Worm (Caenorhabditis elegans) whole organism, L2 larva: Measurements from ENCODE around the gene col-76.
A peak's percentile ranks its signal among the peaks of the same experiment; 100 is the strongest.

ENCODE experiments used
- C34F6.9 ChIP-seq: fragments of 150-350 bp; optimal IDR thresholded peaks from 2 replicates; lab custom pipeline; 2014; ENCODE audit warnings: missing biosample characterization, missing genetic modification characterization
- F13H6.1 ChIP-seq: sonication (generic microtip); optimal IDR thresholded peaks from 2 replicates; lab custom pipeline; 2016; ENCODE audit warnings: missing genetic modification characterization, missing compliant biosample characterization
- R02D3.7 ChIP-seq: fragments of 150-350 bp; optimal IDR thresholded peaks from 2 replicates; lab custom pipeline; 2014; ENCODE audit warnings: missing biosample characterization, missing genetic modification characterization
- Y55F3AM.14 ChIP-seq: fragments of 200-800 bp; sonication (Bioruptor generic); optimal IDR thresholded peaks from 2 replicates; lab custom pipeline; 2018; ENCODE audit warnings: mild to moderate bottlenecking, missing genetic modification characterization, missing compliant biosample characterization
- ZK546.5 ChIP-seq: sonication (generic microtip); optimal IDR thresholded peaks from 2 replicates; lab custom pipeline; 2017; ENCODE audit warnings: missing biosample characterization, missing genetic modification characterization
- alr-1 ChIP-seq: fragments of 150-350 bp; optimal IDR thresholded peaks from 2 replicates; lab custom pipeline; 2014; ENCODE audit warnings: missing biosample characterization, missing genetic modification characterization
- aly-2 ChIP-seq: fragments of 150-350 bp; optimal IDR thresholded peaks from 2 replicates; lab custom pipeline; 2014; ENCODE audit warnings: missing biosample characterization, missing genetic modification characterization
- ama-1 ChIP-seq: fragments of 150-350 bp; optimal IDR thresholded peaks from 2 replicates; lab custom pipeline; 2018; ENCODE audit warnings: inconsistent platforms
- blmp-1 ChIP-seq: sonication (generic microtip); optimal IDR thresholded peaks from 2 replicates; lab custom pipeline; 2017; ENCODE audit warnings: missing genetic modification characterization, mild to moderate bottlenecking, missing compliant biosample characterization, antibody characterized with exemption, moderate library complexity; ENCODE audit not compliant: insufficient read depth
- ceh-16 ChIP-seq: fragments of 150-350 bp; optimal IDR thresholded peaks from 2 replicates; lab custom pipeline; 2014; ENCODE audit warnings: missing biosample characterization, missing genetic modification characterization
- ceh-82 ChIP-seq: fragments of 150-350 bp; optimal IDR thresholded peaks from 2 replicates; lab custom pipeline; 2014; ENCODE audit warnings: missing biosample characterization, missing genetic modification characterization
- crh-2 ChIP-seq: sonication (generic microtip); optimal IDR thresholded peaks from 2 replicates; lab custom pipeline; 2017; ENCODE audit warnings: missing biosample characterization, missing genetic modification characterization
- dmd-4 ChIP-seq: sonication (generic microtip); optimal IDR thresholded peaks from 2 replicates; lab custom pipeline; 2017; ENCODE audit warnings: missing biosample characterization, missing genetic modification characterization
- egl-27 ChIP-seq: sonication (generic microtip); optimal IDR thresholded peaks from 3 replicates; lab custom pipeline; 2017; ENCODE audit warnings: missing biosample characterization, missing genetic modification reagents, missing genetic modification characterization
- elt-1 ChIP-seq: fragments of 150-350 bp; optimal IDR thresholded peaks from 2 replicates; lab custom pipeline; 2014; ENCODE audit warnings: missing biosample characterization, missing genetic modification characterization
- elt-3 ChIP-seq: sonication (generic microtip); optimal IDR thresholded peaks from 2 replicates; lab custom pipeline; 2017; ENCODE audit warnings: missing biosample characterization, missing genetic modification characterization
- fos-1 ChIP-seq: fragments of 150-350 bp; optimal IDR thresholded peaks from 2 replicates; lab custom pipeline; 2014; ENCODE audit warnings: missing biosample characterization, missing genetic modification characterization
- gmeb-1 ChIP-seq: fragments of 150-350 bp; optimal IDR thresholded peaks from 2 replicates; lab custom pipeline; 2014; ENCODE audit warnings: missing biosample characterization, missing genetic modification characterization
- lin-11 ChIP-seq: fragments of 150-350 bp; sonication (generic microtip); optimal IDR thresholded peaks from 2 replicates; lab custom pipeline; 2014; ENCODE audit warnings: missing biosample characterization, missing genetic modification characterization, inconsistent platforms, mixed read lengths
- lin-13 ChIP-seq: fragments of 150-350 bp; optimal IDR thresholded peaks from 2 replicates; lab custom pipeline; 2014; ENCODE audit warnings: missing biosample characterization, missing genetic modification reagents, missing genetic modification characterization
- lin-39 ChIP-seq: fragments of 150-350 bp; optimal IDR thresholded peaks from 2 replicates; lab custom pipeline; 2014; ENCODE audit warnings: missing biosample characterization, missing genetic modification reagents, missing genetic modification characterization
- lsy-2 ChIP-seq, 2 experiments: fragments of 150-350 bp in 1 of 2; sonication (generic microtip) in 1 of 2; optimal IDR thresholded peaks; 2 replicates each; lab custom pipeline; 2014 to 2017; ENCODE audit warnings: missing biosample characterization in 2 of 2, missing genetic modification characterization in 2 of 2
- mab-5 ChIP-seq: fragments of 150-350 bp; optimal IDR thresholded peaks from 2 replicates; lab custom pipeline; 2014; ENCODE audit warnings: missing biosample characterization, missing genetic modification characterization
- mbf-1 ChIP-seq: sonication (generic microtip); optimal IDR thresholded peaks from 2 replicates; lab custom pipeline; 2017; ENCODE audit warnings: missing biosample characterization, missing genetic modification characterization
- mdl-1 ChIP-seq, 2 experiments: fragments of 150-350 bp in 1 of 2; sonication (generic microtip) in 1 of 2; optimal IDR thresholded peaks; 2 replicates each; lab custom pipeline; 2017; ENCODE audit warnings: missing biosample characterization in 2 of 2, missing genetic modification characterization in 2 of 2
- nhr-10 ChIP-seq: sonication (generic microtip); optimal IDR thresholded peaks from 2 replicates; lab custom pipeline; 2017; ENCODE audit warnings: missing biosample characterization, missing genetic modification characterization
- nhr-11 ChIP-seq: fragments of 150-350 bp; optimal IDR thresholded peaks from 2 replicates; lab custom pipeline; 2014; ENCODE audit warnings: missing biosample characterization, missing genetic modification characterization
- nhr-12 ChIP-seq: fragments of 150-350 bp; optimal IDR thresholded peaks from 2 replicates; lab custom pipeline; 2014; ENCODE audit warnings: missing biosample characterization, missing genetic modification characterization
- nhr-129 ChIP-seq: fragments of 150-350 bp; optimal IDR thresholded peaks from 2 replicates; lab custom pipeline; 2014; ENCODE audit warnings: missing biosample characterization, missing genetic modification characterization
- nhr-21 ChIP-seq: fragments of 150-350 bp; optimal IDR thresholded peaks from 2 replicates; lab custom pipeline; 2014; ENCODE audit warnings: missing biosample characterization, missing genetic modification characterization
- nhr-23 ChIP-seq: fragments of 150-350 bp; optimal IDR thresholded peaks from 2 replicates; lab custom pipeline; 2014; ENCODE audit warnings: missing biosample characterization, missing genetic modification reagents, missing genetic modification characterization
- nhr-237 ChIP-seq: fragments of 150-350 bp; optimal IDR thresholded peaks from 2 replicates; lab custom pipeline; 2014; ENCODE audit warnings: missing biosample characterization, missing genetic modification characterization
- nhr-25 ChIP-seq: fragments of 150-350 bp; sonication (generic microtip); optimal IDR thresholded peaks from 3 replicates; lab custom pipeline; 2014; ENCODE audit warnings: missing biosample characterization, missing genetic modification characterization
- nhr-6 ChIP-seq: fragments of 150-350 bp; optimal IDR thresholded peaks from 2 replicates; lab custom pipeline; 2014; ENCODE audit warnings: missing biosample characterization, missing genetic modification characterization
- nhr-77 ChIP-seq: fragments of 150-350 bp; optimal IDR thresholded peaks from 2 replicates; lab custom pipeline; 2014; ENCODE audit warnings: missing biosample characterization, missing genetic modification characterization
- peb-1 ChIP-seq: fragments of 150-350 bp; optimal IDR thresholded peaks from 2 replicates; lab custom pipeline; 2014; ENCODE audit warnings: missing biosample characterization, missing genetic modification characterization
- sem-4 ChIP-seq: fragments of 150-350 bp; optimal IDR thresholded peaks from 2 replicates; lab custom pipeline; 2014; ENCODE audit warnings: missing biosample characterization, missing genetic modification reagents, missing genetic modification characterization
- skn-1 ChIP-seq: sonication (generic microtip); optimal IDR thresholded peaks from 2 replicates; lab custom pipeline; 2017; ENCODE audit warnings: missing biosample characterization, missing genetic modification characterization
- sma-3 ChIP-seq: sonication (generic microtip); optimal IDR thresholded peaks from 2 replicates; lab custom pipeline; 2016; ENCODE audit warnings: missing genetic modification reagents, missing genetic modification characterization, missing compliant biosample characterization
- sma-9 ChIP-seq, 2 experiments: fragments of 150-350 bp in 1 of 2; sonication (generic microtip) in 1 of 2; optimal IDR thresholded peaks; 2 replicates each; lab custom pipeline; 2014 to 2016; ENCODE audit warnings: missing genetic modification characterization in 2 of 2, mild to moderate bottlenecking in 1 of 2, missing biosample characterization in 1 of 2, missing compliant biosample characterization in 1 of 2, missing genetic modification reagents in 1 of 2, moderate library complexity in 1 of 2
- snpc-4 ChIP-seq: fragments of 150-350 bp; optimal IDR thresholded peaks from 2 replicates; lab custom pipeline; 2014; ENCODE audit warnings: missing biosample characterization, missing genetic modification characterization
- unc-39 ChIP-seq: fragments of 150-350 bp; optimal IDR thresholded peaks from 2 replicates; lab custom pipeline; 2014; ENCODE audit warnings: missing biosample characterization, missing genetic modification characterization
- unc-55 ChIP-seq: fragments of 150-350 bp; sonication (generic microtip); optimal IDR thresholded peaks from 3 replicates; lab custom pipeline; 2014; ENCODE audit warnings: missing biosample characterization, missing genetic modification reagents, missing genetic modification characterization
- unc-62 ChIP-seq: fragments of 150-350 bp; optimal IDR thresholded peaks from 2 replicates; lab custom pipeline; 2014; ENCODE audit warnings: missing biosample characterization, missing genetic modification reagents, missing genetic modification characterization
- zag-1 ChIP-seq: fragments of 150-350 bp; optimal IDR thresholded peaks from 2 replicates; lab custom pipeline; 2014; ENCODE audit warnings: missing biosample characterization, missing genetic modification characterization
- ztf-1 ChIP-seq: fragments of 200-800 bp; sonication (Bioruptor generic); conservative IDR thresholded peaks from 2 replicates; pipeline ENCODE4 v1.3.6; 2022; ENCODE audit warnings: missing genetic modification characterization, missing compliant biosample characterization
- ztf-11 ChIP-seq: sonication (generic microtip); optimal IDR thresholded peaks from 2 replicates; lab custom pipeline; 2017; ENCODE audit warnings: missing biosample characterization, missing genetic modification characterization
- ztf-4 ChIP-seq: fragments of 150-350 bp; optimal IDR thresholded peaks from 2 replicates; lab custom pipeline; 2014; ENCODE audit warnings: missing biosample characterization, missing genetic modification characterization

col-76 gene

ce11 chrII:8181437-8181836, 22.7 kb upstream of the col-76 start, which contains the start of gene dylt-3:
Gene dylt-3 (plus strand): TSS chrII:8181737.
- TF ChIP-seq sma-3, result no peak
- no peak for TF ChIP-seq mbf-1
- TF ChIP-seq F13H6.1 (tag; lab: Kevin White, UChicago), result no peak
- no peak for TF ChIP-seq unc-39 (tag; lab: Kevin White, UChicago)
- no peak for TF ChIP-seq R02D3.7 (tag; lab: Kevin White, UChicago)

ce11 chrII:8185016-8185493, 19.1 kb upstream of the col-76 start, which contains the start of the genes mig-5 and cct-1:
Gene mig-5 (minus strand): TSS chrII:8185023.
Gene cct-1 (plus strand): TSS chrII:8185443.
- TF ChIP-seq dmd-4 (tag; lab: Kevin White, UChicago), result peak; percentile 41
- peak; percentile 99 to 100 for TF ChIP-seq lsy-2 (tag; optimal IDR thresholded peaks at IDR 0.05; lab: Kevin White, UChicago)
- TF ChIP-seq sma-3, result peak; percentile 98
- TF ChIP-seq egl-27, result peak; percentile 91
- TF ChIP-seq R02D3.7 (tag; lab: Kevin White, UChicago), result peak; percentile 83
- peak; percentile 96 for TF ChIP-seq F13H6.1 (tag; lab: Kevin White, UChicago)
- peak; percentile 86 for TF ChIP-seq nhr-77 (tag; lab: Kevin White, UChicago)
- peak; percentile 97 for TF ChIP-seq mab-5 (tag; lab: Kevin White, UChicago)
- TF ChIP-seq nhr-129 (tag; lab: Kevin White, UChicago), result peak; percentile 94
- TF ChIP-seq nhr-23 (tag; lab: Kevin White, UChicago), result no peak
- peak; percentile 90 for TF ChIP-seq fos-1
- TF ChIP-seq peb-1 (tag; lab: Kevin White, UChicago), result no peak
- peak; percentile 92 for TF ChIP-seq ceh-16 (tag; lab: Kevin White, UChicago)
- peak in 1 of 2 experiments; percentile 78 for TF ChIP-seq mdl-1 (tag; optimal IDR thresholded peaks at IDR 0.05; lab: Kevin White, UChicago)
- TF ChIP-seq lin-13 (GFP tag; lab: Kevin White, UChicago), result peak; percentile 97
- TF ChIP-seq lin-11, result peak; percentile 98
- peak; percentile 89 for TF ChIP-seq unc-62 (GFP tag; lab: Kevin White, UChicago)
- TF ChIP-seq ztf-4 (tag; lab: Kevin White, UChicago), result peak; percentile 98
- peak; percentile 94 for TF ChIP-seq zag-1 (tag; lab: Kevin White, UChicago)
- TF ChIP-seq C34F6.9, result peak; percentile 99
- TF ChIP-seq nhr-10 (tag; lab: Kevin White, UChicago), result peak; percentile 85
- TF ChIP-seq sma-9 (GFP tag; optimal IDR thresholded peaks at IDR 0.05; lab: Kevin White, UChicago), result peak; percentile 98
- no peak for TF ChIP-seq sma-9 (tag; optimal IDR thresholded peaks at IDR 0.05; lab: Kevin White, UChicago)
- peak; percentile 42 for TF ChIP-seq nhr-12 (tag; lab: Kevin White, UChicago)
- peak; percentile 48 for TF ChIP-seq nhr-11
- peak; percentile 90 for TF ChIP-seq snpc-4 (tag; lab: Kevin White, UChicago)
- TF ChIP-seq crh-2 (tag; lab: Kevin White, UChicago), result peak; percentile 99
- peak; percentile 75 for TF ChIP-seq blmp-1 (tag; lab: Kevin White, UChicago)
- peak; percentile 99 for TF ChIP-seq nhr-25 (tag; lab: Kevin White, UChicago)
- no peak for TF ChIP-seq elt-3
- peak; percentile 97 for TF ChIP-seq nhr-21 (tag; lab: Kevin White, UChicago)
- TF ChIP-seq gmeb-1, result peak; percentile 98
- TF ChIP-seq ztf-11 (tag; lab: Kevin White, UChicago), result peak; percentile 51
- TF ChIP-seq sem-4 (tag; lab: Kevin White, UChicago), result peak; percentile 99
- TF ChIP-seq unc-55, result peak; percentile 100
- TF ChIP-seq ztf-1 (GFP tag; lab: Robert Waterston, UW), result no peak
- peak; percentile 97 for TF ChIP-seq nhr-6 (tag; lab: Kevin White, UChicago)
- peak; percentile 9 for TF ChIP-seq alr-1 (tag; lab: Kevin White, UChicago)
- peak; percentile 16 for TF ChIP-seq elt-1 (tag; lab: Kevin White, UChicago)
- TF ChIP-seq mbf-1, result peak; percentile 50
- peak; percentile 63 for TF ChIP-seq skn-1 (tag; lab: Kevin White, UChicago)
- peak; percentile 84 for TF ChIP-seq nhr-237 (tag; lab: Kevin White, UChicago)
- peak; percentile 71 for TF ChIP-seq Y55F3AM.14 (GFP tag; lab: Kevin White, UChicago)
- TF ChIP-seq unc-39 (tag; lab: Kevin White, UChicago), result no peak
- no peak for TF ChIP-seq lin-39 (tag; lab: Kevin White, UChicago)
- TF ChIP-seq aly-2, result no peak
- peak; percentile 90 for TF ChIP-seq ZK546.5 (tag; lab: Kevin White, UChicago)
- TF ChIP-seq ama-1, result peak; percentile 41
- peak; percentile 91 for TF ChIP-seq ceh-82 (tag; lab: Kevin White, UChicago)
- TF ChIP-seq, all 48 proteins: peak for 41
